Worm (Caenorhabditis elegans) whole organism, midembryonic: Measurements from ENCODE around the gene pmk-3.

ENCODE experiments used
- T22C8.4 ChIP-seq: fragments of 200-800 bp; sonication (Bioruptor generic); IDR thresholded peaks from 2 replicates; pipeline ENCODE4 v1.3.6; 2022; ENCODE audit warnings: missing genetic modification characterization, missing compliant biosample characterization
- med-1 ChIP-seq: sonication (generic microtip); optimal IDR thresholded peaks from 2 replicates; lab custom pipeline; 2017; ENCODE audit warnings: missing genetic modification characterization, mild to moderate bottlenecking, missing compliant biosample characterization, antibody characterized with exemption, missing genetic modification reagents; ENCODE audit not compliant: insufficient read depth
- ref-1 ChIP-seq: fragments of 200-800 bp; sonication (Bioruptor generic); conservative IDR thresholded peaks from 2 replicates; pipeline ENCODE4 v1.3.6; 2022; ENCODE audit warnings: missing genetic modification reagents, missing genetic modification characterization, missing compliant biosample characterization
- tab-1 ChIP-seq: fragments of 200-800 bp; sonication (Bioruptor generic); IDR thresholded peaks from 2 replicates; pipeline ENCODE4 v1.3.6; 2022; ENCODE audit warnings: missing genetic modification characterization, missing compliant biosample characterization
- ztf-29 ChIP-seq: fragments of 200-800 bp; sonication (Bioruptor generic); IDR thresholded peaks from 2 replicates; pipeline ENCODE4 v1.3.6; 2022; ENCODE audit warnings: missing genetic modification reagents, missing genetic modification characterization, missing compliant biosample characterization

ce11 chrIV:8152145-8152544 is 13.1 kb downstream of the pmk-3 start, which contains the start of gene faah-2:
- TF ChIP-seq med-1, result no peak
- no peak for TF ChIP-seq ztf-29 (GFP tag; lab: Robert Waterston, UW)
- no peak for TF ChIP-seq ref-1
- TF ChIP-seq T22C8.4 (GFP tag; lab: Robert Waterston, UW), result no peak
- TF ChIP-seq tab-1, result no peak
